Fruit fly (Drosophila melanogaster): Measurements from ENCODE around the gene CG14968.

CG14968 gene

DNA sequence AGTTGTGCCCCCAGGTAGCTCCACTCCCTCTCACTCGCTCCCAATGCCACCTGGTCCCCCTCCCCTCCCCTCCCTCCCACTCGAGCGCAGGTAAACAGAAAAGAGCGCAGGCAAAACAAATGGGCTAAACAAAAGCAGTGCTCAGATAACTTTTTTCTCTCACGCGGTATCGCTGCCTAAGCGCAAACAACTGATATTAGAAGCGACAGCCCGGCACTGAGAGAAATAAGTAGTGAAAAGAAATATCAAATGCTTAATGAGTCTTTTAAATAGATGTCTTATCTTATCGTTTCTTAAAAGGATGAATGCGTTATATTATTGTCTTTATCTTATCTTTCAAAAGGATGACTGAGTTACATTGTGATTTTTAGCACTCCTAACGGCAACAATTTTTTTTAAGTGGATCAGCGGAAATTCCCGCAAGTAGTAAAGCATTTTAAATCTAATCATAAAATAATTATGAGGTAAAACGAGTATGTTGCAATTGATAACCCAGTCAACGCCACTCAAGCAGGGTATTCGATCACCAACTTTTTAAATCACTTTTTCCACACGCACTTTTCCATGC, 1.7 kb downstream of the CG14968 start (continued):
- peak; percentile 77 for TF ChIP-seq CG9876 (GFP tag; optimal IDR thresholded peaks at IDR 0.05)
- TF ChIP-seq CG32767 (GFP tag; IDR thresholded peaks at IDR 0.05), result peak; percentile 86
- TF ChIP-seq CG8281 (tag; optimal IDR thresholded peaks at IDR 0.05), result peak; percentile 78
- peak; percentile 93 for TF ChIP-seq Xbp1 (GFP tag; optimal IDR thresholded peaks at IDR 0.05)
- TF ChIP-seq Dbx (GFP tag; IDR thresholded peaks at IDR 0.05), result peak; percentile 90
- peak; percentile 93 for TF ChIP-seq so (GFP tag; IDR thresholded peaks at IDR 0.05)
- peak; percentile 88 for TF ChIP-seq ems (GFP tag; optimal IDR thresholded peaks at IDR 0.05)
- TF ChIP-seq CG8388 (GFP tag; optimal IDR thresholded peaks at IDR 0.05), result peak; percentile 90
- peak; percentile 61 for TF ChIP-seq CG14965 (GFP tag; optimal IDR thresholded peaks at IDR 0.05; ENCODE audit: borderline replicate concordance)
- no peak for TF ChIP-seq inv (GFP tag; IDR thresholded peaks at IDR 0.05; ENCODE audit: partially characterized antibody)
- peak; percentile 90 for TF ChIP-seq CG34422 (GFP tag; IDR thresholded peaks at IDR 0.05)
- no peak for TF ChIP-seq h (optimal IDR thresholded peaks at IDR 0.05)
- TF ChIP-seq Nf-YC (tag; optimal IDR thresholded peaks at IDR 0.05), result peak; percentile 80
- TF ChIP-seq nerfin-2 (GFP tag; IDR thresholded peaks at IDR 0.05; ENCODE audit: partially characterized antibody), result no peak
- peak; percentile 100 for TF ChIP-seq exex (tag; optimal IDR thresholded peaks at IDR 0.05)
- peak; percentile 80 for TF ChIP-seq NFAT (GFP tag; IDR thresholded peaks at IDR 0.05)
- peak; percentile 56 for TF ChIP-seq CG10565 (GFP tag; optimal IDR thresholded peaks at IDR 0.05)
- TF ChIP-seq emc (GFP tag; optimal IDR thresholded peaks at IDR 0.05), result peak; percentile 74
- TF ChIP-seq CG9817 (tag; optimal IDR thresholded peaks at IDR 0.05), result peak; percentile 84
- peak; percentile 84 for TF ChIP-seq CG15011 (GFP tag; optimal IDR thresholded peaks at IDR 0.05)
- peak; percentile 92 for TF ChIP-seq CG10366 (GFP tag; IDR thresholded peaks at IDR 0.05)
- peak; percentile 94 for TF ChIP-seq CG18262 (tag; optimal IDR thresholded peaks at IDR 0.05)
- TF ChIP-seq CG13296 (GFP tag; optimal IDR thresholded peaks at IDR 0.05), result peak; percentile 94
- TF ChIP-seq NfI (GFP tag; optimal IDR thresholded peaks at IDR 0.05), result peak; percentile 89
- TF ChIP-seq CG12942 (GFP tag; optimal IDR thresholded peaks at IDR 0.05), result peak; percentile 84
- peak; percentile 70; the same call in 1 of the 2 replicates for TF ChIP-seq Ravus (GFP tag; IDR thresholded peaks at IDR 0.05)
- TF ChIP-seq CG18619 (GFP tag; optimal IDR thresholded peaks at IDR 0.05), result peak; percentile 83
- TF ChIP-seq amos (GFP tag; IDR thresholded peaks at IDR 0.05; ENCODE audit: partially characterized antibody), result no peak
- peak; percentile 91 for TF ChIP-seq lilli (GFP tag; optimal IDR thresholded peaks at IDR 0.05)
- TF ChIP-seq tup (GFP tag; optimal IDR thresholded peaks at IDR 0.05), result peak; percentile 77
- TF ChIP-seq Hr3 (GFP tag; optimal IDR thresholded peaks at IDR 0.05), result peak; percentile 88
- peak; percentile 89 for TF ChIP-seq CG9727 (GFP tag; optimal IDR thresholded peaks at IDR 0.05)
- TF ChIP-seq Kr (GFP tag; optimal IDR thresholded peaks at IDR 0.05), result no peak
- TF ChIP-seq B-H2 (GFP tag; optimal IDR thresholded peaks at IDR 0.05), result peak; percentile 51
- TF ChIP-seq lmd (GFP tag; IDR thresholded peaks at IDR 0.05), result peak; percentile 85

DNA sequence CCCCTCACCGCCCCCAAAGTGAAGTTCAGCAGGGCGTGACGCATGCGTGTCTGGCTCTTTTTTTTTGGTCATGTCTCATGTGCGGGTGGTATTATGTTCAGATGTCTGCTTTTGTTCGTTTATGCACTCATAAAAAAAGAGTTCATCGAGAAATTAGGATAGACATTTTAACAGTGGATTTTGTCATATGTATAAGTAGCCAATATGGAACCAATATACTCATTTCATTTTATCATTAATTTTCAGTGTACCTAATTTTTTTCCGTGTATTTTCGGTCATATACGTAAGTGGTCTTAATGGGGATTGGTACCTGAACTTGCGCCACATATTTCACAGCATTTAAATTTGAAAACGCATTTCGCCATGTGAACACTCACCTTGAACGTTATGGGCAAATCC, 2.6 kb downstream of the CG14968 start:
- TF ChIP-seq luna (GFP tag; optimal IDR thresholded peaks at IDR 0.05) (no peak), CG17385 (GFP tag; optimal IDR thresholded peaks at IDR 0.05) (peak; percentile 54), prd (optimal IDR thresholded peaks at IDR 0.05) (no peak), prd (GFP tag; IDR thresholded peaks at IDR 0.05) (peak; percentile 65; the same call in 2 of the 3 replicates), Dp (GFP tag; optimal IDR thresholded peaks at IDR 0.05) (no peak), CG17328 (GFP tag; IDR thresholded peaks at IDR 0.05) (peak; percentile 77), chm (GFP tag; IDR thresholded peaks at IDR 0.05) (peak; percentile 75; the same call in 1 of the 2 replicates), pnt (GFP tag; optimal IDR thresholded peaks at IDR 0.05) (peak; percentile 58), yki (optimal IDR thresholded peaks at IDR 0.05) (no peak), Dll (GFP tag; IDR thresholded peaks at IDR 0.05; ENCODE audit: partially characterized antibody) (no peak), CkIIα-i1 (GFP tag; IDR thresholded peaks at IDR 0.05) (no peak), amos (GFP tag; IDR thresholded peaks at IDR 0.05; ENCODE audit: partially characterized antibody) (no peak), E2f1 (GFP tag; IDR thresholded peaks at IDR 0.05) (no peak), CG12236 (GFP tag; optimal IDR thresholded peaks at IDR 0.05) (no peak), CG2120 (GFP tag; optimal IDR thresholded peaks at IDR 0.05) (no peak), D (optimal IDR thresholded peaks at IDR 0.05) (no peak), D (GFP tag; optimal IDR thresholded peaks at IDR 0.05) (peak; percentile 53), jumu (GFP tag; optimal IDR thresholded peaks at IDR 0.05) (no peak), nmo (GFP tag; optimal IDR thresholded peaks at IDR 0.05) (peak; percentile 52)

All from whole organism, embryonic.